Fruit fly (Drosophila melanogaster): ENCODE results near the gene CG10337.

Gene CG10337

dm6 chr2L:19546869-19547710, at the start of gene CG10337:
Gene CG10337 (minus strand): TSS chr2L:19546959.
- peak; percentile 86 for TF ChIP-seq noc (tag; optimal IDR thresholded peaks at IDR 0.05)

- TF ChIP-seq noc (tag; optimal IDR thresholded peaks at IDR 0.05): no peak
Measured at dm6 chr2L:19594102-19594501, 47.3 kb upstream of the CG10337 start.

- TF ChIP-seq noc (tag; optimal IDR thresholded peaks at IDR 0.05): no peak
Measured at dm6 chr2L:19590629-19591028, 43.9 kb upstream of the CG10337 start.

- no peak for TF ChIP-seq noc (tag; optimal IDR thresholded peaks at IDR 0.05)
Measured at dm6 chr2L:19588924-19589323, 42.2 kb upstream of the CG10337 start.

- TF ChIP-seq noc (tag; optimal IDR thresholded peaks at IDR 0.05): no peak
Measured at dm6 chr2L:19587334-19587659, 40.5 kb upstream of the CG10337 start.

- peak; percentile 24 for TF ChIP-seq noc (tag; optimal IDR thresholded peaks at IDR 0.05)
Measured at dm6 chr2L:19586436-19587333, 39.9 kb upstream of the CG10337 start, which contains the start of gene Lar. Gene Lar (plus strand): TSS chr2L:19586623.

- TF ChIP-seq noc (tag; optimal IDR thresholded peaks at IDR 0.05): peak; percentile 76
Measured at dm6 chr2L:19583926-19584392, 37.2 kb upstream of the CG10337 start, which contains the start of the genes PCNA2 and CG10366. Gene PCNA2 (minus strand): TSS chr2L:19583990. Gene CG10366 (plus strand): TSS chr2L:19584235.

- peak; percentile 23 for TF ChIP-seq noc (tag; optimal IDR thresholded peaks at IDR 0.05)
Measured at dm6 chr2L:19582185-19582584, 35.4 kb upstream of the CG10337 start, which contains the start of gene Hakai. Gene Hakai (minus strand): TSS chr2L:19582474.

- no peak for TF ChIP-seq noc (tag; optimal IDR thresholded peaks at IDR 0.05)
Measured at dm6 chr2L:19579995-19580578, 33.3 kb upstream of the CG10337 start, which contains the start of gene Pmvk. Gene Pmvk (minus strand): TSS chr2L:19580351.

- peak; percentile 42 for TF ChIP-seq noc (tag; optimal IDR thresholded peaks at IDR 0.05)
Measured at dm6 chr2L:19577187-19577765, 30.5 kb upstream of the CG10337 start, which contains the start of the genes spi and msb1l. Gene spi (minus strand): TSS chr2L:19577315. Gene msb1l (plus strand): TSS chr2L:19577701.

- no peak for TF ChIP-seq noc (tag; optimal IDR thresholded peaks at IDR 0.05)
Measured at dm6 chr2L:19576299-19576971, 29.7 kb upstream of the CG10337 start.

dm6 chr2L:19575626-19576298, 29.0 kb upstream of the CG10337 start:
- TF ChIP-seq noc (tag; optimal IDR thresholded peaks at IDR 0.05): peak; percentile 88

dm6 chr2L:19574959-19575625, 28.3 kb upstream of the CG10337 start:
- TF ChIP-seq noc (tag; optimal IDR thresholded peaks at IDR 0.05): no peak

dm6 chr2L:19574364-19574763, 27.6 kb upstream of the CG10337 start:
- no peak for TF ChIP-seq noc (tag; optimal IDR thresholded peaks at IDR 0.05)
